Worm (Caenorhabditis elegans): Measurements from ENCODE around the gene Y37E11AL.3.

DNA sequence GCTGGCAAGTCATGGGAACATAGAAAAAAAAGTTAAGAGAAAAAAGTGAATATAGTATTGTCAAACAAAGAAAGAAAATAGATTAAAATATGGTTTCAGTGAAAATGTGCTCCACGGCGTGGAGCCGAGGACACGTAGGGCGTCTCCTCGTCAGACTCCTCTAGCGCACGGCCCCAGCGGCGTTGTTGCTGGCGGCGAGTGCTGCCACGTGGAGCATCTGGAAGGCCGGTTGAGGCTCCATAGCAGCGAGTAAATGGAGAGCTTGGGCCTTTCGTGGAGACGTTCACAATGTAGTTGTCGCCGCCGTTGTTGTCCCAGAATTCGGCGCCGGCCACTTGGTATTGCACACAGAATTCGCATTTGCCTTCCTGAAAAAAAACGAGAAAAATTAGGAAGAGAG lies 49.2 kb upstream of the Y37E11AL.3 start:
- TF ChIP-seq elt-1 (tag; optimal IDR thresholded peaks at IDR 0.05): no peak
- TF ChIP-seq unc-39 (tag; optimal IDR thresholded peaks at IDR 0.05): no peak
- no peak for TF ChIP-seq daf-12 (tag; optimal IDR thresholded peaks at IDR 0.05)
- TF ChIP-seq elt-2 (tag; optimal IDR thresholded peaks at IDR 0.05): no peak
- TF ChIP-seq ceh-28 (tag; optimal IDR thresholded peaks at IDR 0.05): no peak
- TF ChIP-seq ceh-16 (tag; optimal IDR thresholded peaks at IDR 0.05): no peak
- TF ChIP-seq nhr-28 (tag; optimal IDR thresholded peaks at IDR 0.05): no peak
- no peak for TF ChIP-seq snpc-4 (tag; optimal IDR thresholded peaks at IDR 0.05)
- no peak for TF ChIP-seq nhr-77 (tag; optimal IDR thresholded peaks at IDR 0.05)
